Fruit fly (Drosophila melanogaster) whole organism, embryonic: Measurements from ENCODE around the gene CG12702.

ENCODE experiments used
- Antp ChIP-seq: fragments of 200-800 bp; sonication (Bioruptor generic); optimal IDR thresholded peaks from 3 replicates; lab custom pipeline; 2016; ENCODE audit warnings: missing biosample characterization, missing genetic modification characterization
- Blimp-1 ChIP-seq: fragments of 200-800 bp; sonication (Bioruptor generic); optimal IDR thresholded peaks from 3 replicates; lab custom pipeline; 2018; ENCODE audit warnings: missing biosample characterization, missing genetic modification characterization, mild to moderate bottlenecking, moderate library complexity, missing genetic modification reagents
- C15 ChIP-seq: fragments of 200-800 bp; sonication (Bioruptor generic); IDR thresholded peaks from 3 replicates; pipeline ENCODE4 v1.3.6; 2022; ENCODE audit warnings: missing biosample characterization, missing genetic modification characterization
- CG10366 ChIP-seq: fragments of 200-800 bp; sonication (Bioruptor generic); IDR thresholded peaks from 2 replicates; pipeline ENCODE4 v1.3.6; 2022; ENCODE audit warnings: missing biosample characterization, missing genetic modification characterization
- CG12942 ChIP-seq: fragments of 200-800 bp; sonication (Bioruptor generic); optimal IDR thresholded peaks from 3 replicates; lab custom pipeline; 2016; ENCODE audit warnings: missing biosample characterization, missing genetic modification characterization
- CG13287 ChIP-seq: fragments of 200-800 bp; sonication (Bioruptor generic); IDR thresholded peaks from 2 replicates; pipeline ENCODE4 v1.3.6; 2022; ENCODE audit warnings: missing biosample characterization, missing genetic modification characterization; ENCODE audit not compliant: partially characterized antibody
- CG14014 ChIP-seq: fragments of 200-800 bp; sonication (Bioruptor generic); IDR thresholded peaks from 2 replicates; pipeline ENCODE4 v1.3.6; 2022; ENCODE audit warnings: missing biosample characterization, missing genetic modification characterization
- CG16813 ChIP-seq: fragments of 200-800 bp; sonication (Bioruptor generic); IDR thresholded peaks from 3 replicates; pipeline ENCODE4 v1.3.6; 2022; ENCODE audit warnings: missing biosample characterization, missing genetic modification characterization; ENCODE audit not compliant: partially characterized antibody
- CG17328 ChIP-seq: fragments of 200-800 bp; sonication (Bioruptor generic); IDR thresholded peaks from 2 replicates; pipeline ENCODE4 v1.3.6; 2022; ENCODE audit warnings: missing biosample characterization, missing genetic modification characterization
- CG2116 ChIP-seq: fragments of 200-800 bp; sonication (Bioruptor generic); optimal IDR thresholded peaks from 3 replicates; lab custom pipeline; 2018; ENCODE audit warnings: missing biosample characterization, mild to moderate bottlenecking, missing genetic modification characterization
- CG34376 ChIP-seq: fragments of 200-800 bp; sonication (Bioruptor generic); optimal IDR thresholded peaks from 2 replicates; lab custom pipeline; 2018; ENCODE audit warnings: missing biosample characterization, mild to moderate bottlenecking, missing genetic modification characterization
- CG4360 ChIP-seq: fragments of 200-800 bp; sonication (Bioruptor generic); IDR thresholded peaks from 2 replicates; pipeline ENCODE4 v1.3.6; 2022; ENCODE audit warnings: missing biosample characterization, missing genetic modification characterization
- CG4424 ChIP-seq: fragments of 200-800 bp; sonication (Bioruptor generic); optimal IDR thresholded peaks from 3 replicates; lab custom pipeline; 2016; ENCODE audit warnings: missing biosample characterization, missing genetic modification characterization
- CG4707 ChIP-seq: fragments of 200-800 bp; sonication (Bioruptor generic); optimal IDR thresholded peaks from 2 replicates; lab custom pipeline; 2018; ENCODE audit warnings: missing biosample characterization, mild to moderate bottlenecking, missing genetic modification characterization, moderate library complexity
- CG4820 ChIP-seq: fragments of 200-800 bp; sonication (Bioruptor generic); optimal IDR thresholded peaks from 3 replicates; lab custom pipeline; 2016; ENCODE audit warnings: missing biosample characterization, missing genetic modification characterization
- CG7556 ChIP-seq: fragments of 200-800 bp; sonication (Bioruptor generic); optimal IDR thresholded peaks from 2 replicates; lab custom pipeline; 2017; ENCODE audit warnings: missing biosample characterization, mild to moderate bottlenecking, missing genetic modification characterization
- Camta ChIP-seq: fragments of 200-800 bp; sonication (Bioruptor generic); optimal IDR thresholded peaks from 2 replicates; lab custom pipeline; 2016; ENCODE audit warnings: missing biosample characterization, missing genetic modification characterization
- Dfd ChIP-seq, 2 experiments: fragments of >200 bp; optimal IDR thresholded peaks; 2 replicates each; lab custom pipeline; 2017; ENCODE audit warnings: missing biosample characterization in 2 of 2, missing genetic modification characterization in 2 of 2
- Doc3 ChIP-seq: fragments of 200-800 bp; sonication (Bioruptor generic); IDR thresholded peaks from 3 replicates; pipeline ENCODE4 v1.3.6; 2022; ENCODE audit warnings: missing biosample characterization, missing genetic modification characterization; ENCODE audit not compliant: partially characterized antibody
- Dref ChIP-seq: fragments of 200-800 bp; sonication (Bioruptor generic); IDR thresholded peaks from 2 replicates; pipeline ENCODE4 v1.3.6; 2022; ENCODE audit warnings: missing biosample characterization, missing genetic modification characterization
- Ets65A ChIP-seq: fragments of 200-800 bp; sonication (Bioruptor generic); peaks from one replicate; lab custom pipeline; 2016; ENCODE audit warnings: missing biosample characterization, missing genetic modification characterization
- Gug ChIP-seq: fragments of 200-800 bp; sonication (Bioruptor generic); IDR thresholded peaks from 4 replicates; pipeline ENCODE4 v1.3.6; 2022; ENCODE audit warnings: missing biosample characterization, missing genetic modification characterization
- HLH4C ChIP-seq: fragments of 200-800 bp; sonication (Bioruptor generic); IDR thresholded peaks from 3 replicates; pipeline ENCODE4 v1.3.6; 2022; ENCODE audit warnings: missing biosample characterization, missing genetic modification characterization; ENCODE audit not compliant: partially characterized antibody
- Hsf ChIP-seq: fragments of 200-800 bp; sonication (Bioruptor generic); optimal IDR thresholded peaks from 3 replicates; lab custom pipeline; 2016; ENCODE audit warnings: missing biosample characterization, missing genetic modification characterization
- Mad ChIP-seq: fragments of 200-800 bp; sonication (Bioruptor generic); optimal IDR thresholded peaks from 2 replicates; lab custom pipeline; 2016; ENCODE audit warnings: missing biosample characterization, missing genetic modification characterization
- Med ChIP-seq: fragments of 200-800 bp; sonication (Bioruptor generic); peaks from one replicate; lab custom pipeline; 2016; ENCODE audit warnings: missing biosample characterization, missing genetic modification characterization, mild to moderate bottlenecking, inconsistent platforms, moderate library complexity
- Stat92E ChIP-seq, 3 experiments: fragments of >200 bp in 2 of 3; fragments of 200-800 bp in 1 of 3; sonication (Bioruptor generic) in 1 of 3; optimal IDR thresholded peaks; 2 replicates each; lab custom pipeline; 2017 to 2019; ENCODE audit warnings: missing biosample characterization in 3 of 3, missing genetic modification characterization in 3 of 3, mild to moderate bottlenecking in 1 of 3, moderate library complexity in 1 of 3
- amos ChIP-seq: fragments of 200-800 bp; sonication (Bioruptor generic); IDR thresholded peaks from 2 replicates; pipeline ENCODE4 v1.3.6; 2022; ENCODE audit warnings: missing biosample characterization, missing genetic modification characterization; ENCODE audit not compliant: partially characterized antibody
- bcd ChIP-seq: fragments of 200-800 bp; sonication (Bioruptor generic); optimal IDR thresholded peaks from 2 replicates; lab custom pipeline; 2017; ENCODE audit warnings: missing biosample characterization, mild to moderate bottlenecking, missing genetic modification characterization
- chn ChIP-seq: fragments of 200-800 bp; sonication (Bioruptor generic); optimal IDR thresholded peaks from 2 replicates; lab custom pipeline; 2016; ENCODE audit warnings: missing biosample characterization, missing genetic modification characterization
- disco-r ChIP-seq: fragments of 200-800 bp; sonication (Bioruptor generic); optimal IDR thresholded peaks from 2 replicates; lab custom pipeline; 2016; ENCODE audit warnings: missing biosample characterization, missing genetic modification characterization
- dm ChIP-seq: fragments of 200-800 bp; sonication (Bioruptor generic); optimal IDR thresholded peaks from 3 replicates; lab custom pipeline; 2016; ENCODE audit warnings: missing biosample characterization, missing genetic modification characterization
- dpn ChIP-seq, 2 experiments: fragments of 200-800 bp; sonication (Bioruptor generic); optimal IDR thresholded peaks; 3 replicates each; lab custom pipeline; 2016; ENCODE audit warnings: missing biosample characterization in 2 of 2, missing genetic modification characterization in 2 of 2
- esg ChIP-seq: fragments of 200-800 bp; sonication (Bioruptor generic); conservative IDR thresholded peaks from 2 replicates; pipeline ENCODE4 v1.3.6; 2022; ENCODE audit warnings: missing biosample characterization, missing genetic modification characterization
- fd102C ChIP-seq: fragments of 200-800 bp; sonication (Bioruptor generic); optimal IDR thresholded peaks from 2 replicates; lab custom pipeline; 2018; ENCODE audit warnings: missing biosample characterization, mild to moderate bottlenecking, missing genetic modification characterization, moderate library complexity
- hb ChIP-seq: fragments of 200-800 bp; sonication (Bioruptor generic); IDR thresholded peaks from 3 replicates; pipeline ENCODE4 v1.3.6; 2022; ENCODE audit warnings: missing biosample characterization, missing genetic modification characterization; ENCODE audit not compliant: partially characterized antibody
- kah ChIP-seq: fragments of 200-800 bp; sonication (Bioruptor generic); optimal IDR thresholded peaks from 2 replicates; lab custom pipeline; 2018; ENCODE audit warnings: missing biosample characterization, mild to moderate bottlenecking, missing genetic modification characterization
- ken ChIP-seq: fragments of 200-800 bp; sonication (Bioruptor generic); IDR thresholded peaks from 3 replicates; pipeline ENCODE4 v1.3.6; 2022; ENCODE audit warnings: missing biosample characterization, missing genetic modification characterization
- lab ChIP-seq: fragments of 200-800 bp; sonication (Bioruptor generic); optimal IDR thresholded peaks from 3 replicates; lab custom pipeline; 2017; ENCODE audit warnings: missing biosample characterization, missing genetic modification characterization, mild to moderate bottlenecking, moderate library complexity, missing genetic modification reagents
- lbe ChIP-seq: fragments of 200-800 bp; sonication (Bioruptor generic); optimal IDR thresholded peaks from 2 replicates; lab custom pipeline; 2016; ENCODE audit warnings: missing biosample characterization, mild to moderate bottlenecking, missing genetic modification characterization
- lmd ChIP-seq: fragments of 200-800 bp; sonication (Bioruptor generic); IDR thresholded peaks from 2 replicates; pipeline ENCODE4 v1.3.6; 2022; ENCODE audit warnings: missing biosample characterization, missing genetic modification characterization
- mirr ChIP-seq: fragments of 200-800 bp; sonication (Bioruptor generic); optimal IDR thresholded peaks from 3 replicates; lab custom pipeline; 2018; ENCODE audit warnings: missing biosample characterization, mild to moderate bottlenecking, missing genetic modification characterization
- peb ChIP-seq: fragments of 200-800 bp; sonication (Bioruptor generic); IDR thresholded peaks from 2 replicates; pipeline ENCODE4 v1.3.6; 2022; ENCODE audit warnings: missing biosample characterization, missing genetic modification characterization
- pzg ChIP-seq: fragments of 200-800 bp; sonication (Bioruptor generic); optimal IDR thresholded peaks from 3 replicates; lab custom pipeline; 2018; ENCODE audit warnings: missing biosample characterization, mild to moderate bottlenecking, missing genetic modification characterization, moderate library complexity
- sens ChIP-seq: fragments of 200-800 bp; sonication (Bioruptor generic); peaks from one replicate; lab custom pipeline; 2016; ENCODE audit warnings: missing biosample characterization, missing genetic modification characterization
- slp2 ChIP-seq: fragments of 200-800 bp; sonication (Bioruptor generic); optimal IDR thresholded peaks from 2 replicates; lab custom pipeline; 2016; ENCODE audit warnings: missing biosample characterization, missing genetic modification characterization
- tna ChIP-seq: fragments of 200-800 bp; sonication (Bioruptor generic); IDR thresholded peaks from 2 replicates; pipeline ENCODE4 v1.3.6; 2022; ENCODE audit warnings: missing biosample characterization, missing genetic modification characterization; ENCODE audit not compliant: partially characterized antibody
- tx ChIP-seq: fragments of 200-800 bp; sonication (Bioruptor generic); optimal IDR thresholded peaks from 2 replicates; lab custom pipeline; 2016; ENCODE audit warnings: missing biosample characterization, missing genetic modification characterization
- z ChIP-seq: fragments of 200-800 bp; sonication (Bioruptor generic); IDR thresholded peaks from 3 replicates; pipeline ENCODE4 v1.3.6; 2022; ENCODE audit warnings: missing biosample characterization, missing genetic modification characterization
- zen2 ChIP-seq: fragments of 200-800 bp; sonication (Bioruptor generic); IDR thresholded peaks from 3 replicates; pipeline ENCODE4 v1.3.6; 2022; ENCODE audit warnings: missing biosample characterization, missing genetic modification characterization; ENCODE audit not compliant: partially characterized antibody

CG12702 gene

dm6 chrX:19750626-19751149 is 14.0 kb downstream of the CG12702 start, which contains the start of gene Abcd3 (continued):
- TF ChIP-seq CG4360 (no peak), Camta (GFP tag; lab: Kevin White, UChicago) (no peak), Med (GFP tag; lab: Kevin White, UChicago) (peak; percentile 92), peb (GFP tag; lab: Robert Waterston, UW) (no peak), Dfd (GFP tag; optimal IDR thresholded peaks at IDR 0.05; lab: Kevin White, UChicago) (no peak), slp2 (GFP tag; lab: Kevin White, UChicago) (no peak), CG14014 (GFP tag; lab: Robert Waterston, UW) (peak; percentile 34; the same call in 1 of the 2 replicates), Doc3 (GFP tag; lab: Robert Waterston, UW) (0 out of 3 replicates have a peak, but pooled peaks have one; percentile 34), pzg (GFP tag; lab: Kevin White, UChicago) (peak; percentile 76), lab (GFP tag; lab: Kevin White, UChicago) (peak; percentile 70), disco-r (GFP tag; lab: Kevin White, UChicago) (peak; percentile 17), tx (GFP tag; lab: Kevin White, UChicago) (no peak), Stat92E (GFP tag; optimal IDR thresholded peaks at IDR 0.05; lab: Kevin White, UChicago) (peak in 1 of 3 experiments; percentile 87), HLH4C (GFP tag; lab: Robert Waterston, UW) (peak; percentile 75), lmd (GFP tag; lab: Robert Waterston, UW) (no peak), Blimp-1 (no peak), CG16813 (peak; percentile 60; the same call in 2 of the 3 replicates), CG4820 (GFP tag; lab: Kevin White, UChicago) (no peak), esg (GFP tag; lab: Robert Waterston, UW) (no peak), CG17328 (GFP tag; lab: Robert Waterston, UW) (no peak), mirr (GFP tag; lab: Kevin White, UChicago) (peak; percentile 60), CG34376 (GFP tag; lab: Kevin White, UChicago) (peak; percentile 88), CG7556 (GFP tag; lab: Kevin White, UChicago) (no peak), CG2116 (peak; percentile 56), Hsf (no peak), Gug (no peak; the same call in 3 of the 4 replicates), CG10366 (GFP tag; lab: Robert Waterston, UW) (peak; percentile 34; the same call in 1 of the 2 replicates), Dref (peak; percentile 81), bcd (GFP tag; lab: Kevin White, UChicago) (peak; percentile 12), CG4707 (peak; percentile 7), chn (GFP tag; lab: Kevin White, UChicago) (peak; percentile 57), zen2 (GFP tag; lab: Robert Waterston, UW) (peak; percentile 62), C15 (no peak), fd102C (no peak), kah (GFP tag; lab: Kevin White, UChicago) (peak; percentile 75), Ets65A (GFP tag; lab: Kevin White, UChicago) (peak; percentile 51), CG4424 (no peak), sens (peak; percentile 88), CG12942 (GFP tag; lab: Kevin White, UChicago) (no peak), z (GFP tag; lab: Robert Waterston, UW) (0 out of 3 replicates have a peak, but pooled peaks have one; percentile 40), dpn (GFP tag; optimal IDR thresholded peaks at IDR 0.05; lab: Kevin White, UChicago) (peak in 1 of 2 experiments; percentile 44), ken (GFP tag; lab: Robert Waterston, UW) (peak; percentile 56; the same call in 1 of the 3 replicates), Mad (no peak), tna (GFP tag; lab: Robert Waterston, UW) (peak; percentile 68), dm (peak; percentile 76), CG13287 (peak; percentile 78), amos (GFP tag; lab: Robert Waterston, UW) (peak; percentile 66), lbe (GFP tag; lab: Kevin White, UChicago) (no peak), hb (peak; percentile 67; the same call in 2 of the 3 replicates), Antp (GFP tag; lab: Kevin White, UChicago) (peak; percentile 27)
